Fruit fly (Drosophila melanogaster): ENCODE data around the gene CG31253.

CG31253 gene

DNA sequence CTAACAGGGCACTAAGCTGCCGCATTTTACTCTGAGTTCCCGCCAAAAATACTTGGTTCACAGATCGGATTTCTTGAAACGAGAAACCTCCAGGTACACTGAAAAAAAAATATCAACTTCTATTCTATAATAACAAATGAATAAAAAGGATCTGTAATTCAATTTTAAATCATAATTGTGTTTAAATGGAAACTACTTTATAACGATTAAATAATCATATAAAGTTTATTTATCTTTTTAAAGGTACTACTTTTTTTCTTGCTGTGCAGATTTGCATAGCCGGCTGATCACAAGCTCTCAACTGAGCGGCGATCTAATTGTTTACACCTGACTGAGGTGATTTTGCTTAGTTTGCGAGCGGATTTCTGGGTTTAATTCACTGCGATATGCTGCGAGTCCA is 27.0 kb upstream of the CG31253 start (continued):
- peak; percentile 77 for TF ChIP-seq CG30403 (GFP tag; optimal IDR thresholded peaks at IDR 0.05)
- no peak for TF ChIP-seq sr (GFP tag; IDR thresholded peaks at IDR 0.05)
- TF ChIP-seq CG34224 (GFP tag; IDR thresholded peaks at IDR 0.05; ENCODE audit: partially characterized antibody), result no peak
- TF ChIP-seq Doc3 (GFP tag; IDR thresholded peaks at IDR 0.05; ENCODE audit: partially characterized antibody), result no peak
- no peak for TF ChIP-seq btn (GFP tag; optimal IDR thresholded peaks at IDR 0.05)
- no peak for TF ChIP-seq amos (GFP tag; IDR thresholded peaks at IDR 0.05; ENCODE audit: partially characterized antibody)
- TF ChIP-seq odd (GFP tag; optimal IDR thresholded peaks at IDR 0.05), result peak; percentile 48
- peak; percentile 51 for TF ChIP-seq Oaz (GFP tag; IDR thresholded peaks at IDR 0.05)
- no peak for TF ChIP-seq Bdp1 (GFP tag; optimal IDR thresholded peaks at IDR 0.05)
- no peak for TF ChIP-seq Ets97D (GFP tag; optimal IDR thresholded peaks at IDR 0.05)
- no peak for TF ChIP-seq CG7271 (tag; optimal IDR thresholded peaks at IDR 0.05)
- TF ChIP-seq gro (GFP tag; optimal IDR thresholded peaks at IDR 0.05), result no peak
- TF ChIP-seq Hmr (GFP tag; optimal IDR thresholded peaks at IDR 0.05), result peak; percentile 69
- no peak for TF ChIP-seq hth (optimal IDR thresholded peaks at IDR 0.05)
- TF ChIP-seq bbx (GFP tag; IDR thresholded peaks at IDR 0.05; ENCODE audit: partially characterized antibody), result no peak
- TF ChIP-seq Nf-YA (GFP tag; IDR thresholded peaks at IDR 0.05), result peak; percentile 56
- TF ChIP-seq CG14441 (GFP tag; IDR thresholded peaks at IDR 0.05), result peak; percentile 36; the same call in 1 of the 2 replicates
- TF ChIP-seq Dbx (GFP tag; IDR thresholded peaks at IDR 0.05), result peak; percentile 58; the same call in 2 of the 3 replicates
- TF ChIP-seq vnd (GFP tag; IDR thresholded peaks at IDR 0.05; ENCODE audit: partially characterized antibody), result no peak
- no peak for TF ChIP-seq YL-1 (GFP tag; optimal IDR thresholded peaks at IDR 0.05)
- no peak for TF ChIP-seq pros (GFP tag; optimal IDR thresholded peaks at IDR 0.05)
- TF ChIP-seq CG7987 (GFP tag; optimal IDR thresholded peaks at IDR 0.05), result no peak
- no peak for TF ChIP-seq tx (GFP tag; optimal IDR thresholded peaks at IDR 0.05)
- TF ChIP-seq tup (GFP tag; optimal IDR thresholded peaks at IDR 0.05), result no peak
- TF ChIP-seq CG6254 (GFP tag; optimal IDR thresholded peaks at IDR 0.05), result no peak
- no peak for TF ChIP-seq CG17186 (GFP tag; optimal IDR thresholded peaks at IDR 0.05)
- peak; percentile 62 for TF ChIP-seq CG10366 (GFP tag; IDR thresholded peaks at IDR 0.05)
- peak; percentile 62; the same call in 2 of the 3 replicates for TF ChIP-seq CG2889 (GFP tag; IDR thresholded peaks at IDR 0.05)
- TF ChIP-seq CG12769 (tag; optimal IDR thresholded peaks at IDR 0.05), result no peak
- peak; percentile 71 for TF ChIP-seq CG17328 (GFP tag; IDR thresholded peaks at IDR 0.05)
- TF ChIP-seq usp (GFP tag; optimal IDR thresholded peaks at IDR 0.05), result no peak
- TF ChIP-seq Max (GFP tag; optimal IDR thresholded peaks at IDR 0.05), result peak; percentile 56
- peak; percentile 14 for TF ChIP-seq CG13123 (GFP tag; optimal IDR thresholded peaks at IDR 0.05)
- no peak for TF ChIP-seq HLH4C (GFP tag; IDR thresholded peaks at IDR 0.05; ENCODE audit: partially characterized antibody)
- TF ChIP-seq CG16863 (GFP tag; optimal IDR thresholded peaks at IDR 0.05), result no peak
- TF ChIP-seq row (GFP tag; IDR thresholded peaks at IDR 0.05), result peak; percentile 85
- no peak for TF ChIP-seq disco-r (GFP tag; optimal IDR thresholded peaks at IDR 0.05)
- TF ChIP-seq fd96Cb (tag; optimal IDR thresholded peaks at IDR 0.05), result peak; percentile 47
- TF ChIP-seq CG12236 (GFP tag; optimal IDR thresholded peaks at IDR 0.05), result no peak
- peak; percentile 2 for TF ChIP-seq CG2202 (tag; optimal IDR thresholded peaks at IDR 0.05)
- peak; percentile 44 for TF ChIP-seq CG18599 (GFP tag; optimal IDR thresholded peaks at IDR 0.05)
- TF ChIP-seq CG9797 (GFP tag; optimal IDR thresholded peaks at IDR 0.05), result no peak
- TF ChIP-seq zfh2 (GFP tag; optimal IDR thresholded peaks at IDR 0.05), result peak; percentile 2
- no peak for TF ChIP-seq hkb (optimal IDR thresholded peaks at IDR 0.05)
- TF ChIP-seq hkb (GFP tag; IDR thresholded peaks at IDR 0.05), result peak; percentile 53; the same call in 1 of the 2 replicates
- no peak for TF ChIP-seq dm (GFP tag; optimal IDR thresholded peaks at IDR 0.05)
- TF ChIP-seq dpn (GFP tag; optimal IDR thresholded peaks at IDR 0.05), result peak; percentile 15 to 60
- no peak for TF ChIP-seq sd (tag; optimal IDR thresholded peaks at IDR 0.05)
- no peak for TF ChIP-seq luna (GFP tag; optimal IDR thresholded peaks at IDR 0.05)
- no peak for TF ChIP-seq D (optimal IDR thresholded peaks at IDR 0.05)
- TF ChIP-seq D (GFP tag; optimal IDR thresholded peaks at IDR 0.05), result no peak
- TF ChIP-seq Tbp (GFP tag; optimal IDR thresholded peaks at IDR 0.05), result no peak
